Fruit fly (Drosophila melanogaster) whole organism, embryonic: Measurements from ENCODE around the gene CG6481.
A peak's percentile ranks its signal among the peaks of the same experiment; 100 is the strongest.

Experiments
- Antp ChIP-seq: fragments of 200-800 bp; sonication (Bioruptor generic); optimal IDR thresholded peaks from 3 replicates; lab custom pipeline; 2016; ENCODE audit warnings: missing biosample characterization, missing genetic modification characterization
- BEAF-32 ChIP-seq: fragments of 200-800 bp; sonication (Bioruptor generic); optimal IDR thresholded peaks from 3 replicates; lab custom pipeline; 2017; ENCODE audit warnings: missing biosample characterization, missing genetic modification characterization, mild to moderate bottlenecking, moderate library complexity, missing genetic modification reagents
- CG10321 ChIP-seq: fragments of 200-800 bp; sonication (Bioruptor generic); IDR thresholded peaks from 2 replicates; pipeline ENCODE4 v1.3.6; 2022; ENCODE audit warnings: missing biosample characterization, missing genetic modification characterization
- CG10462 ChIP-seq: fragments of 200-800 bp; sonication (Bioruptor generic); optimal IDR thresholded peaks from 2 replicates; lab custom pipeline; 2016; ENCODE audit warnings: missing biosample characterization, missing genetic modification characterization
- CG10979 ChIP-seq: fragments of 200-800 bp; sonication (Bioruptor generic); optimal IDR thresholded peaks from 2 replicates; lab custom pipeline; 2018; ENCODE audit warnings: missing biosample characterization, mild to moderate bottlenecking, missing genetic modification characterization, moderate library complexity
- CG11247 ChIP-seq: fragments of 200-800 bp; sonication (Bioruptor generic); IDR thresholded peaks from 2 replicates; pipeline ENCODE4 v1.3.6; 2022; ENCODE audit warnings: missing biosample characterization, missing genetic modification characterization
- CG12071 ChIP-seq: fragments of 200-800 bp; sonication (Bioruptor generic); optimal IDR thresholded peaks from 3 replicates; lab custom pipeline; 2018; ENCODE audit warnings: missing biosample characterization, mild to moderate bottlenecking, missing genetic modification characterization
- CG13296 ChIP-seq: fragments of 200-800 bp; sonication (Bioruptor generic); optimal IDR thresholded peaks from 3 replicates; lab custom pipeline; 2018; ENCODE audit warnings: missing biosample characterization, mild to moderate bottlenecking, missing genetic modification characterization
- CG13894 ChIP-seq: fragments of 200-800 bp; sonication (Bioruptor generic); optimal IDR thresholded peaks from 3 replicates; lab custom pipeline; 2018; ENCODE audit warnings: missing biosample characterization, mild to moderate bottlenecking, missing genetic modification characterization, moderate library complexity
- CG1529 ChIP-seq: fragments of 200-800 bp; sonication (Bioruptor generic); optimal IDR thresholded peaks from 3 replicates; lab custom pipeline; 2018; ENCODE audit warnings: missing biosample characterization, missing genetic modification characterization
- CG16779 ChIP-seq: fragments of 200-800 bp; sonication (Bioruptor generic); IDR thresholded peaks from 2 replicates; pipeline ENCODE4 v1.3.6; 2022; ENCODE audit warnings: missing biosample characterization, missing genetic modification characterization
- CG16815 ChIP-seq: fragments of 200-800 bp; sonication (Bioruptor generic); optimal IDR thresholded peaks from 3 replicates; lab custom pipeline; 2017; ENCODE audit warnings: missing biosample characterization, mild to moderate bottlenecking, missing genetic modification characterization
- CG18599 ChIP-seq: fragments of 200-800 bp; sonication (Bioruptor generic); optimal IDR thresholded peaks from 3 replicates; lab custom pipeline; 2017; ENCODE audit warnings: missing biosample characterization, missing genetic modification characterization, mild to moderate bottlenecking, moderate library complexity, missing genetic modification reagents
- CG30020 ChIP-seq: fragments of 200-800 bp; optimal IDR thresholded peaks from 2 replicates; lab custom pipeline; 2019; ENCODE audit warnings: missing biosample characterization, mild to moderate bottlenecking, missing genetic modification characterization, moderate library complexity
- CG31441 ChIP-seq: fragments of 200-800 bp; sonication (Bioruptor generic); IDR thresholded peaks from 2 replicates; pipeline ENCODE4 v1.3.6; 2022; ENCODE audit warnings: missing biosample characterization, missing genetic modification characterization
- CG9437 ChIP-seq: fragments of 200-800 bp; sonication (Bioruptor generic); optimal IDR thresholded peaks from 2 replicates; lab custom pipeline; 2018; ENCODE audit warnings: missing biosample characterization, mild to moderate bottlenecking, missing genetic modification characterization
- Chrac-16 ChIP-seq: fragments of 200-800 bp; sonication (Bioruptor generic); optimal IDR thresholded peaks from 3 replicates; lab custom pipeline; 2016; ENCODE audit warnings: missing biosample characterization, missing genetic modification characterization
- CrebB ChIP-seq: fragments of 200-800 bp; sonication (Bioruptor generic); optimal IDR thresholded peaks from 3 replicates; lab custom pipeline; 2018; ENCODE audit warnings: missing biosample characterization, mild to moderate bottlenecking, missing genetic modification characterization
- Dp ChIP-seq: fragments of 200-800 bp; sonication (Bioruptor generic); optimal IDR thresholded peaks from 2 replicates; lab custom pipeline; 2018; ENCODE audit warnings: missing biosample characterization, mild to moderate bottlenecking, missing genetic modification characterization, moderate library complexity
- Drgx ChIP-seq: fragments of 200-800 bp; sonication (Bioruptor generic); IDR thresholded peaks from 2 replicates; pipeline ENCODE4 v1.3.6; 2022; ENCODE audit warnings: missing biosample characterization, missing genetic modification characterization
- E2f2 ChIP-seq: fragments of 200-800 bp; sonication (Bioruptor generic); IDR thresholded peaks from 2 replicates; pipeline ENCODE4 v1.3.6; 2022; ENCODE audit warnings: missing biosample characterization, missing genetic modification characterization
- HHEX ChIP-seq: fragments of 200-800 bp; sonication (Bioruptor generic); optimal IDR thresholded peaks from 3 replicates; lab custom pipeline; 2017; ENCODE audit warnings: missing biosample characterization, mild to moderate bottlenecking, missing genetic modification characterization, missing genetic modification reagents
- HLH54F ChIP-seq: fragments of 200-800 bp; sonication (Bioruptor generic); optimal IDR thresholded peaks from 3 replicates; lab custom pipeline; 2016; ENCODE audit warnings: missing biosample characterization, missing genetic modification characterization
- Hand ChIP-seq: fragments of 200-800 bp; sonication (Bioruptor generic); optimal IDR thresholded peaks from 2 replicates; lab custom pipeline; 2017; ENCODE audit warnings: mild to moderate bottlenecking, missing biosample characterization, missing genetic modification reagents, missing genetic modification characterization
- Hmx ChIP-seq: fragments of 200-800 bp; sonication (Bioruptor generic); optimal IDR thresholded peaks from 2 replicates; lab custom pipeline; 2016; ENCODE audit warnings: missing biosample characterization, missing genetic modification characterization
- Mrtf ChIP-seq: fragments of 200-800 bp; sonication (Bioruptor generic); IDR thresholded peaks from 3 replicates; pipeline ENCODE4 v1.3.6; 2022; ENCODE audit warnings: missing biosample characterization, missing genetic modification characterization
- NC2β ChIP-seq: fragments of 200-800 bp; sonication (Bioruptor generic); optimal IDR thresholded peaks from 2 replicates; lab custom pipeline; 2016; ENCODE audit warnings: missing biosample characterization, missing genetic modification characterization
- Nf-YA ChIP-seq: fragments of 200-800 bp; sonication (Bioruptor generic); IDR thresholded peaks from 2 replicates; pipeline ENCODE4 v1.3.6; 2022; ENCODE audit warnings: missing biosample characterization, missing genetic modification characterization
- Rx ChIP-seq: fragments of 200-800 bp; sonication (Bioruptor generic); IDR thresholded peaks from 2 replicates; pipeline ENCODE4 v1.3.6; 2022; ENCODE audit warnings: missing biosample characterization, missing genetic modification characterization
- Sin3A ChIP-seq: fragments of >200 bp; optimal IDR thresholded peaks from 2 replicates; lab custom pipeline; 2018
- Spps ChIP-seq: fragments of 200-800 bp; sonication (Bioruptor generic); optimal IDR thresholded peaks from 2 replicates; lab custom pipeline; 2018; ENCODE audit warnings: missing biosample characterization, mild to moderate bottlenecking, missing genetic modification characterization
- chif ChIP-seq, 2 experiments: fragments of 200-800 bp; sonication (Bioruptor generic); optimal IDR thresholded peaks; 3 replicates each; lab custom pipeline; 2016; ENCODE audit warnings: missing biosample characterization in 2 of 2, missing genetic modification characterization in 2 of 2
- corto ChIP-seq: fragments of 200-800 bp; sonication (Bioruptor generic); optimal IDR thresholded peaks from 2 replicates; lab custom pipeline; 2016; ENCODE audit warnings: missing biosample characterization, mild to moderate bottlenecking, missing genetic modification characterization, moderate library complexity
- crol ChIP-seq: fragments of 200-800 bp; sonication (Bioruptor generic); IDR thresholded peaks from 2 replicates; pipeline ENCODE4 v1.3.6; 2022; ENCODE audit warnings: missing biosample characterization, missing genetic modification characterization
- en ChIP-seq: fragments of 200-800 bp; sonication (Bioruptor generic); optimal IDR thresholded peaks from 2 replicates; lab custom pipeline; 2016; ENCODE audit warnings: missing biosample characterization, missing genetic modification characterization
- hb ChIP-seq: fragments of 200-800 bp; sonication (Bioruptor generic); IDR thresholded peaks from 3 replicates; pipeline ENCODE4 v1.3.6; 2022; ENCODE audit warnings: missing biosample characterization, missing genetic modification characterization; ENCODE audit not compliant: partially characterized antibody
- hth ChIP-seq: fragments of >200 bp; optimal IDR thresholded peaks from 2 replicates; lab custom pipeline; 2017; ENCODE audit warnings: inconsistent platforms
- insv ChIP-seq, 2 experiments: fragments of 200-800 bp; sonication (Bioruptor generic); optimal IDR thresholded peaks; 3 replicates each; lab custom pipeline; 2016 to 2018; ENCODE audit warnings: missing biosample characterization in 2 of 2, missing genetic modification characterization in 2 of 2
- klu ChIP-seq: fragments of 200-800 bp; sonication (Bioruptor generic); IDR thresholded peaks from 2 replicates; pipeline ENCODE4 v1.3.6; 2022; ENCODE audit warnings: missing biosample characterization, missing genetic modification characterization
- kni ChIP-seq: fragments of 200-800 bp; sonication (Bioruptor generic); optimal IDR thresholded peaks from 3 replicates; lab custom pipeline; 2017; ENCODE audit warnings: mild to moderate bottlenecking, missing biosample characterization, missing genetic modification reagents, missing genetic modification characterization
- mirr ChIP-seq: fragments of 200-800 bp; sonication (Bioruptor generic); optimal IDR thresholded peaks from 3 replicates; lab custom pipeline; 2018; ENCODE audit warnings: missing biosample characterization, mild to moderate bottlenecking, missing genetic modification characterization
- mld ChIP-seq: fragments of 200-800 bp; sonication (Bioruptor generic); IDR thresholded peaks from 3 replicates; pipeline ENCODE4 v1.3.6; 2022; ENCODE audit warnings: missing biosample characterization, missing genetic modification characterization; ENCODE audit not compliant: partially characterized antibody
- nom ChIP-seq: fragments of 200-800 bp; sonication (Bioruptor generic); optimal IDR thresholded peaks from 2 replicates; lab custom pipeline; 2017; ENCODE audit warnings: missing biosample characterization, missing genetic modification characterization, mild to moderate bottlenecking, moderate library complexity, missing genetic modification reagents
- otp ChIP-seq: fragments of 200-800 bp; sonication (Bioruptor generic); IDR thresholded peaks from 3 replicates; pipeline ENCODE4, ENCODE4 v1.3.6; 2022; ENCODE audit warnings: missing biosample characterization, missing genetic modification characterization
- pho ChIP-seq: fragments of 200-800 bp; sonication (Bioruptor generic); optimal IDR thresholded peaks from 2 replicates; lab custom pipeline; 2016; ENCODE audit warnings: missing biosample characterization, missing genetic modification characterization
- repo ChIP-seq: fragments of 200-800 bp; sonication (Bioruptor generic); optimal IDR thresholded peaks from 2 replicates; lab custom pipeline; 2016; ENCODE audit warnings: missing biosample characterization, missing genetic modification characterization
- run ChIP-seq: fragments of 200-800 bp; sonication (Bioruptor generic); optimal IDR thresholded peaks from 3 replicates; lab custom pipeline; 2018; ENCODE audit warnings: missing biosample characterization, mild to moderate bottlenecking, missing genetic modification characterization
- tll ChIP-seq, 2 experiments: fragments of 200-800 bp in 1 of 2; fragments of >200 bp in 1 of 2; sonication (Bioruptor generic) in 1 of 2; optimal IDR thresholded peaks; 2 replicates each; lab custom pipeline; 2017 to 2019; ENCODE audit warnings: missing biosample characterization in 2 of 2, missing genetic modification characterization in 2 of 2, mild to moderate bottlenecking in 1 of 2, moderate library complexity in 1 of 2
- vvl ChIP-seq: fragments of 200-800 bp; sonication (Bioruptor generic); IDR thresholded peaks from 2 replicates; pipeline ENCODE4 v1.3.6; 2022; ENCODE audit warnings: missing biosample characterization, missing genetic modification characterization

The CG6481 gene

DNA sequence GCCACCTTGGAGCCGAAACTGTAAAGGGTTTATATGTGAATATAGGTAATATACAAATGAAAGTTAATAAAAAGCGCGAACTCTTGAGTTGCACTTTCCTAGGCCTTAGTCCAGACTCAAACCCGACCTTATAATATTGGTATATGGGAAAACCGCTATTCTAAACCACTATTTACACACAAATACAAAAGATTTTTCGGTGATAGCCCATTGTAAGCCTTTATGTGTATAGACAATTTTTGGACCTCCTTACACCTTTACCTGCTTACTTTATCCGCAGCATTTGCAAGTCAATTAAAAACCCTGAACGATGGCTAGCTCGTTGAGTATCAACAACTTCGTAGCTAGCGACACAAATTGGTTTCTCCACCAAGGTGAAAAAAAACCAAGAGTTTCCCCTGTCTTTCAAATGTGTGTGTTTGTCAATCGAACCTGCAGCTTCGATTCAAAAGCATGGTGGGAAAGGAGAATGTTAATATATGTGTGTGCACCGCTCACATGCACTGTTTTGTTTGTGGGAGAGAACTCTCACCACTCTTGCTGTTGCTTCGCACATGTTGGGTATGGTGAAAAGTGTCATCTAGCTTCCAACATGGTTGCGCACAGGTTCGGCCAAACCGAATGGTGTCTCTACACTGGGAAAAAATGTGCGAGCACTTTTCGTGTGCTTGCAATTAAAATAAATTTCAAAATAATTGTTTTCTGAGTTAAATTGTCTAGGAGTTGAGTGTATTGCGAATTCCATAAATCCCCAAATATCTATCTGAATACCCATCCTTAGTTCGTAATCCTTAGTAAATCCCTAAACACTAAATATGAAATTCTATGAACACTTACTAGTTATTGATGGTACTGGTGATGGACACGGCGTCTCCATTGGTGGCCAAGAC, 15.4 kb downstream of the CG6481 start (continued):
- TF ChIP-seq E2f2: peak; percentile 55
- TF ChIP-seq Hmx: peak; percentile 15
- TF ChIP-seq hb (GFP tag; lab: Robert Waterston, UW): no peak
- no peak for TF ChIP-seq mld (GFP tag; lab: Robert Waterston, UW)
- TF ChIP-seq HHEX (GFP tag; lab: Kevin White, UChicago): peak; percentile 80
- TF ChIP-seq kni (GFP tag; lab: Kevin White, UChicago): no peak
- peak; percentile 49 for TF ChIP-seq CG10462 (GFP tag; lab: Kevin White, UChicago)
- TF ChIP-seq CG11247 (GFP tag; lab: Robert Waterston, UW): peak; percentile 70
- TF ChIP-seq corto (GFP tag; lab: Kevin White, UChicago): peak; percentile 34
- peak; percentile 79 for TF ChIP-seq HLH54F (GFP tag; lab: Kevin White, UChicago)
- peak; percentile 50 for TF ChIP-seq CG13296 (GFP tag; lab: Kevin White, UChicago)
- TF ChIP-seq Rx: peak; percentile 79
- peak; percentile 31 for TF ChIP-seq CG1529 (GFP tag; lab: Kevin White, UChicago)
- peak; percentile 74 for TF ChIP-seq CG16779 (GFP tag; lab: Robert Waterston, UW)
- TF ChIP-seq BEAF-32 (GFP tag; lab: Kevin White, UChicago): no peak
- no peak for TF ChIP-seq insv (GFP tag; optimal IDR thresholded peaks at IDR 0.05; lab: Kevin White, UChicago)
- TF ChIP-seq nom: no peak
- peak; percentile 46 for TF ChIP-seq CG16815 (GFP tag; lab: Kevin White, UChicago)
- peak; percentile 70 for TF ChIP-seq en (GFP tag; lab: Kevin White, UChicago)
- TF ChIP-seq CG10979 (tag; lab: Kevin White, UChicago): peak; percentile 79
- TF ChIP-seq mirr: no peak
- peak; percentile 81 for TF ChIP-seq Antp (GFP tag; lab: Kevin White, UChicago)
- peak; percentile 35 for TF ChIP-seq Hand (GFP tag; lab: Kevin White, UChicago)
- TF ChIP-seq Mrtf (GFP tag; lab: Robert Waterston, UW): peak; percentile 74
- peak; percentile 7 for TF ChIP-seq CrebB (tag; lab: Kevin White, UChicago)
- TF ChIP-seq Chrac-16 (GFP tag; lab: Kevin White, UChicago): peak; percentile 69
- peak; percentile 80 for TF ChIP-seq CG12071 (GFP tag; lab: Kevin White, UChicago)
- TF ChIP-seq Spps: peak; percentile 62
- peak; percentile 63 to 84 for TF ChIP-seq chif (GFP tag; optimal IDR thresholded peaks at IDR 0.05; lab: Kevin White, UChicago)
- peak; percentile 88 for TF ChIP-seq otp (GFP tag; lab: Robert Waterston, UW)
- no peak for TF ChIP-seq Sin3A
- TF ChIP-seq CG13894 (tag; lab: Kevin White, UChicago): no peak
- TF ChIP-seq CG9437 (GFP tag; lab: Kevin White, UChicago): peak; percentile 52
- TF ChIP-seq klu (GFP tag; lab: Robert Waterston, UW): peak; percentile 30; the same call in 1 of the 2 replicates
- peak; percentile 4 for TF ChIP-seq NC2β (GFP tag; lab: Kevin White, UChicago)
- TF ChIP-seq Drgx: peak; percentile 83
- peak; percentile 78 for TF ChIP-seq CG18599
- TF ChIP-seq Nf-YA: peak; percentile 42; the same call in 1 of the 2 replicates
- TF ChIP-seq pho (GFP tag; lab: Kevin White, UChicago): peak; percentile 47
- 0 out of 2 replicates have a peak, but pooled peaks have one; percentile 29 for TF ChIP-seq crol
- peak; percentile 75 for TF ChIP-seq CG31441 (GFP tag; lab: Robert Waterston, UW)
- no peak for TF ChIP-seq tll (GFP tag; optimal IDR thresholded peaks at IDR 0.05; lab: Kevin White, UChicago)
- peak; percentile 95 for TF ChIP-seq vvl (GFP tag; lab: Robert Waterston, UW)
- TF ChIP-seq repo (GFP tag; lab: Kevin White, UChicago): peak; percentile 74
- peak; percentile 37; the same call in 1 of the 2 replicates for TF ChIP-seq CG10321 (GFP tag; lab: Robert Waterston, UW)
- TF ChIP-seq hth: no peak
- no peak for TF ChIP-seq CG30020 (tag; lab: Kevin White, UChicago)
- TF ChIP-seq Dp (GFP tag; lab: Kevin White, UChicago): no peak
- no peak for TF ChIP-seq run
